Worm (Caenorhabditis elegans) whole organism, early embryonic: Measurements from ENCODE around the gene T10B5.3.

ENCODE experiments used
- B0310.2 ChIP-seq: sonication (generic microtip); optimal IDR thresholded peaks from 2 replicates; lab custom pipeline; 2016; ENCODE audit warnings: mild to moderate bottlenecking, missing genetic modification characterization, missing compliant biosample characterization
- ama-1 ChIP-seq: fragments of 150-350 bp; optimal IDR thresholded peaks from 2 replicates; lab custom pipeline; 2014
- ceh-13 ChIP-seq: fragments of 200-800 bp; sonication (Bioruptor generic); optimal IDR thresholded peaks from 2 replicates; lab custom pipeline; 2018; ENCODE audit warnings: mild to moderate bottlenecking, missing genetic modification characterization, missing compliant biosample characterization
- flt-1 ChIP-seq: fragments of 200-800 bp; sonication (Bioruptor generic); IDR thresholded peaks from 2 replicates; pipeline ENCODE4 v1.3.6; 2022; ENCODE audit warnings: missing genetic modification characterization, missing compliant biosample characterization

ce11 chrV:1911102-1911501, 41.5 kb upstream of the T10B5.3 start, which contains the start of gene Y32G9A.3:
- TF ChIP-seq flt-1 (GFP tag; lab: Robert Waterston, UW) = no peak
- TF ChIP-seq ama-1 = no peak
- TF ChIP-seq B0310.2 = no peak
- no peak for TF ChIP-seq ceh-13 (GFP tag; lab: Kevin White, UChicago)
